Fruit fly (Drosophila melanogaster) S2 (cell line): ENCODE results near the gene CG31493.

Experiments
- CG8478 ChIP-seq: fragments of >200 bp; optimal IDR thresholded peaks from 2 replicates; lab custom pipeline; 2018
- CTCF ChIP-seq, 2 experiments: fragments of >200 bp; optimal IDR thresholded peaks; 2 replicates each; lab custom pipeline; 2018

DNA sequence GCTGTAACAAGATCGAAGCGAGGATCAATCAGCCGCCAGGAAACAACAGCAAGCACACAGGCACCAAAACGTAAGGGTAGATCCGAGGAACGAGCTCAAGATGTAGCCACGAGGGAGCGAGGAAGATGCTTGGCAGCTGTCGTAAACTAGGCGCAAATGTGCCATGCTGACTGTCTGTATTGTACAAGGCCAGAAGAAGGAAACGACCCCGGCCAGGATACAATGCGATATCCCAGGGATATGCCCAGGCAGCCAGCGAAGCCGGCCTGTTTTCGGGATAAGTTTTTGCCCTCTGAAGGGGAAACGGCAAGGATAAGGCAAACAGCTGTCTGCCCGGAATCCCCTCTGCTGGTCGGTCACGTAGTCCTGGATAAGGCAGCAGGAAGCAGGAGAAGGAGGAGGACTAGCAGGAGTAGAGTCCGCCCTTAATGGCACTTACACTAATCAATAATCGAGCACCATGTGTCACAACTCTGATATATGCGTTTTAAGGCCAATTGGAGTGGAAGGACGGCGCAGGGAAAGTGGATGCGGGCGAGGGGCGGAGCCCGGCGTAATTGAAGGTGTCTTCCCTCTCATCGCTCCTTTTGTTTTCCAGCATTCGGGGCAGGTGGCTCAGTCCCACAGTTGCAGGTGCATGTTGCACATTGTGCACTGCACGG, 25.7 kb upstream of the CG31493 start:
- TF ChIP-seq CG8478 (lab: Kevin White, UChicago) (no peak), CTCF (optimal IDR thresholded peaks at IDR 0.05; lab: Kevin White, UChicago) (no peak)
